Worm (Caenorhabditis elegans) whole organism, L1 larva: ENCODE measurements around the gene ncs-4.

ENCODE experiments used
- C04F5.9 ChIP-seq: sonication (generic microtip); optimal IDR thresholded peaks from 2 replicates; lab custom pipeline; 2016; ENCODE audit warnings: missing genetic modification characterization, missing compliant biosample characterization
- F16B12.6 ChIP-seq: fragments of 150-350 bp; optimal IDR thresholded peaks from 2 replicates; lab custom pipeline; 2014; ENCODE audit warnings: missing biosample characterization, missing genetic modification characterization
- aha-1 ChIP-seq: fragments of 150-350 bp; optimal IDR thresholded peaks from 2 replicates; lab custom pipeline; 2014; ENCODE audit warnings: missing biosample characterization, missing genetic modification characterization
- alr-1 ChIP-seq: fragments of 200-800 bp; sonication (Bioruptor generic); optimal IDR thresholded peaks from 2 replicates; lab custom pipeline; 2018; ENCODE audit warnings: borderline replicate concordance, mild to moderate bottlenecking, missing genetic modification characterization, missing compliant biosample characterization
- aly-2 ChIP-seq: fragments of 150-350 bp; optimal IDR thresholded peaks from 2 replicates; lab custom pipeline; 2014; ENCODE audit warnings: missing biosample characterization, missing genetic modification characterization
- ama-1 ChIP-seq: fragments of 150-350 bp; optimal IDR thresholded peaks from 2 replicates; lab custom pipeline; 2014
- ceh-63 ChIP-seq: fragments of 200-800 bp; sonication (Bioruptor generic); optimal IDR thresholded peaks from 2 replicates; lab custom pipeline; 2018; ENCODE audit warnings: mild to moderate bottlenecking, missing genetic modification characterization, missing compliant biosample characterization
- ceh-8 ChIP-seq: fragments of 200-800 bp; sonication (Bioruptor generic); optimal IDR thresholded peaks from 2 replicates; lab custom pipeline; 2018; ENCODE audit warnings: mild to moderate bottlenecking, missing genetic modification characterization, moderate library complexity, missing compliant biosample characterization
- ceh-88 ChIP-seq: fragments of 200-800 bp; sonication (Bioruptor generic); IDR thresholded peaks from 2 replicates; pipeline ENCODE4 v1.3.6; 2022; ENCODE audit warnings: missing genetic modification characterization, missing compliant biosample characterization
- dpl-1 ChIP-seq, 3 experiments: fragments of 150-350 bp in 2 of 3; sonication (generic microtip) in 1 of 3; optimal IDR thresholded peaks; 2 replicates each; lab custom pipeline; 2014 to 2017; ENCODE audit warnings: missing biosample characterization in 3 of 3, missing genetic modification characterization in 3 of 3, missing genetic modification reagents in 3 of 3
- efl-1 ChIP-seq, 4 experiments: fragments of 150-350 bp; optimal IDR thresholded peaks in 3 of 4; peaks in 1 of 4; 1 replicate in 1 of 4; 2 replicates in 3 of 4; lab custom pipeline; 2014; ENCODE audit warnings: missing biosample characterization in 2 of 4, missing genetic modification characterization in 2 of 4, missing genetic modification reagents in 2 of 4
- efl-3 ChIP-seq: fragments of 200-800 bp; sonication (Bioruptor generic); optimal IDR thresholded peaks from 2 replicates; lab custom pipeline; 2018; ENCODE audit warnings: mild to moderate bottlenecking, missing genetic modification characterization, missing compliant biosample characterization
- elt-3 ChIP-seq, 6 experiments: fragments of 150-350 bp in 1 of 6; sonication (generic microtip); optimal IDR thresholded peaks; 2 replicates each; lab custom pipeline; 2017 to 2018; ENCODE audit warnings: missing biosample characterization in 6 of 6, missing genetic modification characterization in 6 of 6, inconsistent platforms in 1 of 6
- ets-5 ChIP-seq: fragments of 200-800 bp; sonication (Bioruptor generic); IDR thresholded peaks from 2 replicates; pipeline ENCODE4 v1.3.6; 2022; ENCODE audit warnings: missing genetic modification characterization, missing compliant biosample characterization
- fkh-10 ChIP-seq: sonication (generic microtip); optimal IDR thresholded peaks from 2 replicates; lab custom pipeline; 2017; ENCODE audit warnings: missing biosample characterization, missing genetic modification reagents, missing genetic modification characterization
- fkh-4 ChIP-seq: sonication (generic microtip); optimal IDR thresholded peaks from 2 replicates; lab custom pipeline; 2016; ENCODE audit warnings: missing compliant biosample characterization, missing genetic modification characterization, borderline replicate concordance
- fkh-8 ChIP-seq: sonication (generic microtip); optimal IDR thresholded peaks from 2 replicates; lab custom pipeline; 2016; ENCODE audit warnings: mild to moderate bottlenecking, missing genetic modification characterization, missing compliant biosample characterization
- fos-1 ChIP-seq: fragments of 150-350 bp; optimal IDR thresholded peaks from 2 replicates; lab custom pipeline; 2014; ENCODE audit warnings: missing biosample characterization, missing genetic modification characterization
- grh-1 ChIP-seq: fragments of 200-800 bp; sonication (Bioruptor generic); IDR thresholded peaks from 2 replicates; pipeline ENCODE4 v1.3.6; 2022; ENCODE audit warnings: missing genetic modification reagents, missing genetic modification characterization, missing compliant biosample characterization
- hlh-17 ChIP-seq: fragments of 200-800 bp; sonication (Bioruptor generic); optimal IDR thresholded peaks from 2 replicates; lab custom pipeline; 2018; ENCODE audit warnings: missing genetic modification characterization, mild to moderate bottlenecking, missing compliant biosample characterization, moderate library complexity, borderline replicate concordance
- hlh-4 ChIP-seq: sonication (generic microtip); optimal IDR thresholded peaks from 2 replicates; lab custom pipeline; 2016; ENCODE audit warnings: mild to moderate bottlenecking, missing genetic modification characterization, missing compliant biosample characterization
- irx-1 ChIP-seq: sonication (generic microtip); optimal IDR thresholded peaks from 2 replicates; lab custom pipeline; 2016; ENCODE audit warnings: missing genetic modification characterization, missing compliant biosample characterization
- isw-1 ChIP-seq: fragments of 200-800 bp; sonication (Bioruptor generic); IDR thresholded peaks from 2 replicates; pipeline ENCODE4 v1.3.6; 2022; ENCODE audit warnings: missing genetic modification characterization, missing compliant biosample characterization
- jun-1 ChIP-seq: fragments of 150-350 bp; optimal IDR thresholded peaks from 2 replicates; lab custom pipeline; 2014; ENCODE audit warnings: missing biosample characterization, missing genetic modification reagents, missing genetic modification characterization
- lin-13 ChIP-seq: fragments of 150-350 bp; optimal IDR thresholded peaks from 2 replicates; lab custom pipeline; 2014; ENCODE audit warnings: missing biosample characterization, missing genetic modification reagents, missing genetic modification characterization
- lin-15B ChIP-seq: fragments of 150-350 bp; sonication (generic microtip); optimal IDR thresholded peaks from 3 replicates; lab custom pipeline; 2014; ENCODE audit warnings: missing biosample characterization, missing genetic modification characterization
- lin-35 ChIP-seq, 2 experiments: fragments of 150-350 bp; optimal IDR thresholded peaks; 2 replicates each; lab custom pipeline; 2014; ENCODE audit warnings: missing biosample characterization in 2 of 2, missing genetic modification characterization in 2 of 2, missing genetic modification reagents in 2 of 2
- lin-39 ChIP-seq: fragments of 150-350 bp; optimal IDR thresholded peaks from 2 replicates; lab custom pipeline; 2014; ENCODE audit warnings: missing biosample characterization, missing genetic modification reagents, missing genetic modification characterization
- lir-3 ChIP-seq: sonication (generic microtip); optimal IDR thresholded peaks from 2 replicates; lab custom pipeline; 2016; ENCODE audit warnings: mild to moderate bottlenecking, missing genetic modification characterization, moderate library complexity, missing compliant biosample characterization; ENCODE audit not compliant: poor library complexity
- mab-9 ChIP-seq: fragments of 200-800 bp; sonication (Bioruptor generic); IDR thresholded peaks from 2 replicates; pipeline ENCODE4 v1.3.6; 2022; ENCODE audit warnings: missing genetic modification reagents, missing genetic modification characterization, missing compliant biosample characterization
- mef-2 ChIP-seq: fragments of 150-350 bp; optimal IDR thresholded peaks from 2 replicates; lab custom pipeline; 2014; ENCODE audit warnings: missing biosample characterization, missing genetic modification characterization
- mep-1 ChIP-seq: fragments of 150-350 bp; optimal IDR thresholded peaks from 2 replicates; lab custom pipeline; 2014; ENCODE audit warnings: missing biosample characterization, missing genetic modification characterization
- nhr-12 ChIP-seq: sonication (generic microtip); optimal IDR thresholded peaks from 2 replicates; lab custom pipeline; 2017; ENCODE audit warnings: missing biosample characterization, missing genetic modification characterization
- nhr-19 ChIP-seq: fragments of 200-800 bp; sonication (Bioruptor generic); conservative IDR thresholded peaks from 2 replicates; pipeline ENCODE4 v1.3.6; 2022; ENCODE audit warnings: missing genetic modification characterization, missing compliant biosample characterization
- nhr-20 ChIP-seq: sonication (generic microtip); optimal IDR thresholded peaks from 2 replicates; lab custom pipeline; 2016; ENCODE audit warnings: mild to moderate bottlenecking, missing genetic modification characterization, missing compliant biosample characterization
- nhr-28 ChIP-seq: fragments of 150-350 bp; optimal IDR thresholded peaks from 2 replicates; lab custom pipeline; 2014; ENCODE audit warnings: missing biosample characterization, missing genetic modification characterization
- nhr-76 ChIP-seq: sonication (generic microtip); optimal IDR thresholded peaks from 2 replicates; lab custom pipeline; 2017; ENCODE audit warnings: missing biosample characterization, missing genetic modification characterization
- nhr-84 ChIP-seq: sonication (generic microtip); optimal IDR thresholded peaks from 2 replicates; lab custom pipeline; 2017; ENCODE audit warnings: missing biosample characterization, missing genetic modification characterization
- nhr-85 ChIP-seq: sonication (generic microtip); peaks from one replicate; lab custom pipeline; 2016; ENCODE audit warnings: missing genetic modification characterization, inconsistent platforms, missing compliant biosample characterization
- pag-3 ChIP-seq: sonication (generic microtip); optimal IDR thresholded peaks from 2 replicates; lab custom pipeline; 2017; ENCODE audit warnings: missing genetic modification characterization, mild to moderate bottlenecking, missing compliant biosample characterization, antibody characterized with exemption, borderline replicate concordance; ENCODE audit not compliant: insufficient read depth
- rnt-1 ChIP-seq: sonication (generic microtip); optimal IDR thresholded peaks from 2 replicates; lab custom pipeline; 2016; ENCODE audit warnings: mild to moderate bottlenecking, missing genetic modification characterization, moderate library complexity, missing compliant biosample characterization
- skn-1 ChIP-seq: fragments of 150-350 bp; optimal IDR thresholded peaks from 2 replicates; lab custom pipeline; 2014; ENCODE audit warnings: missing biosample characterization, missing genetic modification characterization
- snpc-4 ChIP-seq: fragments of 150-350 bp; optimal IDR thresholded peaks from 2 replicates; lab custom pipeline; 2014; ENCODE audit warnings: missing biosample characterization, missing genetic modification characterization
- snu-23 ChIP-seq: sonication (generic microtip); optimal IDR thresholded peaks from 2 replicates; lab custom pipeline; 2016; ENCODE audit warnings: missing genetic modification characterization, missing compliant biosample characterization
- sox-4 ChIP-seq: sonication (generic microtip); optimal IDR thresholded peaks from 2 replicates; lab custom pipeline; 2016; ENCODE audit warnings: missing genetic modification characterization, missing compliant biosample characterization
- sptf-1 ChIP-seq: fragments of 150-350 bp; optimal IDR thresholded peaks from 2 replicates; lab custom pipeline; 2014; ENCODE audit warnings: missing biosample characterization, missing genetic modification characterization
- unc-130 ChIP-seq: fragments of 150-350 bp; optimal IDR thresholded peaks from 2 replicates; lab custom pipeline; 2017; ENCODE audit warnings: missing biosample characterization, missing genetic modification characterization, inconsistent platforms
- unc-62 ChIP-seq: fragments of 150-350 bp; optimal IDR thresholded peaks from 2 replicates; lab custom pipeline; 2014; ENCODE audit warnings: missing biosample characterization, missing genetic modification reagents, missing genetic modification characterization
- unc-86 ChIP-seq: sonication (generic microtip); optimal IDR thresholded peaks from 2 replicates; lab custom pipeline; 2016; ENCODE audit warnings: missing genetic modification characterization, missing compliant biosample characterization
- unc-98 ChIP-seq: fragments of 200-800 bp; sonication (Bioruptor generic); IDR thresholded peaks from 2 replicates; pipeline ENCODE4 v1.3.6; 2022; ENCODE audit warnings: missing genetic modification characterization, missing compliant biosample characterization
- vab-15 ChIP-seq: sonication (generic microtip); optimal IDR thresholded peaks from 2 replicates; lab custom pipeline; 2017; ENCODE audit warnings: missing genotype, mild to moderate bottlenecking, missing genetic modification characterization, missing compliant biosample characterization
- zag-1 ChIP-seq: fragments of 150-350 bp; optimal IDR thresholded peaks from 2 replicates; lab custom pipeline; 2014; ENCODE audit warnings: missing biosample characterization, missing genetic modification characterization
- zip-4 ChIP-seq: fragments of 200-800 bp; sonication (Bioruptor generic); optimal IDR thresholded peaks from 2 replicates; lab custom pipeline; 2018; ENCODE audit warnings: mild to moderate bottlenecking, missing genetic modification characterization, moderate library complexity, missing compliant biosample characterization
- ztf-4 ChIP-seq: fragments of 150-350 bp; optimal IDR thresholded peaks from 2 replicates; lab custom pipeline; 2014; ENCODE audit warnings: missing biosample characterization, missing genetic modification characterization

ncs-4 gene

DNA sequence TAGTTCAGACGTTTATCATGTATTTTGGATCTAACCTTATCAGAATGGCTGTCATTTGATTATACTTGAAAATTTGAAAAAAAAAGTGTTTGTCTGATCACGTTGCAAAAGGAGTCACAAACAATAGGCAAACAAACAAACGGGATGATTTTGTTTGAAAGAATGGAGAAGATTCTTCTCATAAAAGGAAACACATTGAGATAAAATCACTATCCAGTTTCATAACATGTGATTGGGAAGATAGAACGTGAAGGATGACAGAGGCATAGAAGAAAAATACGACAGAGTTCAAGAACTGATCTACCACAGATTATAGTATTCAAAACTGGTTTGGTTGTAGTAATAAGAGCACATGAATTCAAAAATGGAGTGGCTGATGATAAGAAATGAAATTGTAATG is 42.5 kb downstream of the ncs-4 start, which contains the start of gene F44A6.5:
Gene F44A6.5 (minus strand): TSS at position 151 of the 400 bp plus-strand sequence.
- TF ChIP-seq ztf-4 (peak; percentile 64), zip-4 (GFP tag; lab: Kevin White, UChicago) (no peak), hlh-17 (GFP tag; lab: Kevin White, UChicago) (no peak), snpc-4 (tag; lab: Kevin White, UChicago) (no peak), aly-2 (no peak), fos-1 (tag; lab: Kevin White, UChicago) (no peak), aha-1 (tag; lab: Kevin White, UChicago) (no peak), ceh-8 (no peak), lin-35 (GFP tag; optimal IDR thresholded peaks at IDR 0.05; lab: Kevin White, UChicago) (peak in 1 of 2 experiments; percentile 34), nhr-76 (tag; lab: Kevin White, UChicago) (no peak), fkh-8 (no peak), elt-3 (tag; optimal IDR thresholded peaks at IDR 0.05; lab: Kevin White, UChicago) (peak in 2 of 6 experiments; percentile 50 to 62), nhr-84 (tag; lab: Kevin White, UChicago) (no peak), ceh-88 (GFP tag; lab: Robert Waterston, UW) (no peak), skn-1 (no peak), fkh-10 (GFP tag; lab: Kevin White, UChicago) (no peak), nhr-12 (no peak), unc-62 (no peak), lir-3 (tag; lab: Kevin White, UChicago) (no peak), nhr-85 (tag; lab: Kevin White, UChicago) (peak; percentile 91), nhr-28 (tag; lab: Kevin White, UChicago) (no peak), F16B12.6 (tag; lab: Kevin White, UChicago) (no peak), lin-39 (no peak), hlh-4 (tag; lab: Kevin White, UChicago) (no peak), zag-1 (tag; lab: Kevin White, UChicago) (no peak), snu-23 (GFP tag; lab: Kevin White, UChicago) (peak; percentile 60), lin-13 (GFP tag; lab: Kevin White, UChicago) (no peak), fkh-4 (tag; lab: Kevin White, UChicago) (no peak), nhr-19 (GFP tag; lab: Robert Waterston, UW) (peak; percentile 38; the same call in 1 of the 2 replicates), grh-1 (GFP tag; lab: Robert Waterston, UW) (peak; percentile 75), nhr-20 (tag; lab: Kevin White, UChicago) (peak; percentile 81), efl-1 (optimal IDR thresholded peaks at IDR 0.05; lab: Kevin White, UChicago) (no peak), efl-1 (GFP tag; optimal IDR thresholded peaks at IDR 0.05 in 1 of 2; lab: Kevin White, UChicago) (peak in 1 of 2 experiments; percentile 82), irx-1 (tag; lab: Kevin White, UChicago) (no peak), mep-1 (peak; percentile 18), efl-3 (GFP tag; lab: Kevin White, UChicago) (no peak), lin-15B (tag; lab: Kevin White, UChicago) (no peak), vab-15 (tag; lab: Kevin White, UChicago) (no peak), mab-9 (GFP tag; lab: Robert Waterston, UW) (no peak), unc-98 (GFP tag; lab: Robert Waterston, UW) (no peak), dpl-1 (GFP tag; optimal IDR thresholded peaks at IDR 0.05; lab: Kevin White, UChicago) (no peak), mef-2 (tag; lab: Kevin White, UChicago) (no peak), unc-130 (tag; lab: Kevin White, UChicago) (peak; percentile 27), ama-1 (no peak), alr-1 (tag; lab: Kevin White, UChicago) (no peak), pag-3 (tag; lab: Kevin White, UChicago) (no peak), unc-86 (tag; lab: Kevin White, UChicago) (no peak), isw-1 (GFP tag; lab: Robert Waterston, UW) (no peak), C04F5.9 (tag; lab: Kevin White, UChicago) (no peak), sox-4 (no peak), jun-1 (tag; lab: Kevin White, UChicago) (no peak), ets-5 (no peak), rnt-1 (tag; lab: Kevin White, UChicago) (no peak), ceh-63 (GFP tag; lab: Kevin White, UChicago) (no peak), sptf-1 (tag; lab: Kevin White, UChicago) (no peak)
